Worm (Caenorhabditis elegans) whole organism, L1 larva: ENCODE results near the gene F58B4.7.

ENCODE experiments used
- alr-1 ChIP-seq: fragments of 200-800 bp; sonication (Bioruptor generic); optimal IDR thresholded peaks from 2 replicates; lab custom pipeline; 2018; ENCODE audit warnings: borderline replicate concordance, mild to moderate bottlenecking, missing genetic modification characterization, missing compliant biosample characterization
- ama-1 ChIP-seq: fragments of 150-350 bp; optimal IDR thresholded peaks from 2 replicates; lab custom pipeline; 2014
- blmp-1 ChIP-seq: fragments of 150-350 bp; optimal IDR thresholded peaks from 2 replicates; lab custom pipeline; 2014; ENCODE audit warnings: missing biosample characterization, missing genetic modification characterization
- ceh-63 ChIP-seq: fragments of 200-800 bp; sonication (Bioruptor generic); optimal IDR thresholded peaks from 2 replicates; lab custom pipeline; 2018; ENCODE audit warnings: mild to moderate bottlenecking, missing genetic modification characterization, missing compliant biosample characterization
- ceh-8 ChIP-seq: fragments of 200-800 bp; sonication (Bioruptor generic); optimal IDR thresholded peaks from 2 replicates; lab custom pipeline; 2018; ENCODE audit warnings: mild to moderate bottlenecking, missing genetic modification characterization, moderate library complexity, missing compliant biosample characterization
- ceh-82 ChIP-seq, 3 experiments: fragments of 150-350 bp in 1 of 3; sonication (generic microtip) in 2 of 3; optimal IDR thresholded peaks; 2 replicates each; lab custom pipeline; 2014 to 2017; ENCODE audit warnings: missing biosample characterization in 3 of 3, missing genetic modification characterization in 3 of 3
- ceh-88 ChIP-seq: fragments of 200-800 bp; sonication (Bioruptor generic); IDR thresholded peaks from 2 replicates; pipeline ENCODE4 v1.3.6; 2022; ENCODE audit warnings: missing genetic modification characterization, missing compliant biosample characterization
- dpl-1 ChIP-seq, 3 experiments: fragments of 150-350 bp in 2 of 3; sonication (generic microtip) in 1 of 3; optimal IDR thresholded peaks; 2 replicates each; lab custom pipeline; 2014 to 2017; ENCODE audit warnings: missing biosample characterization in 3 of 3, missing genetic modification characterization in 3 of 3, missing genetic modification reagents in 3 of 3
- dsc-1 ChIP-seq: sonication (generic microtip); optimal IDR thresholded peaks from 2 replicates; lab custom pipeline; 2016; ENCODE audit warnings: mild to moderate bottlenecking, missing genetic modification characterization, missing compliant biosample characterization
- efl-1 ChIP-seq, 4 experiments: fragments of 150-350 bp; optimal IDR thresholded peaks in 3 of 4; peaks in 1 of 4; 1 replicate in 1 of 4; 2 replicates in 3 of 4; lab custom pipeline; 2014; ENCODE audit warnings: missing biosample characterization in 2 of 4, missing genetic modification characterization in 2 of 4, missing genetic modification reagents in 2 of 4
- elt-2 ChIP-seq: sonication (generic microtip); optimal IDR thresholded peaks from 2 replicates; lab custom pipeline; 2016; ENCODE audit warnings: missing genetic modification characterization, mild to moderate bottlenecking, inconsistent platforms, missing compliant biosample characterization, missing genetic modification reagents
- elt-3 ChIP-seq, 6 experiments: fragments of 150-350 bp in 1 of 6; sonication (generic microtip); optimal IDR thresholded peaks; 2 replicates each; lab custom pipeline; 2017 to 2018; ENCODE audit warnings: missing biosample characterization in 6 of 6, missing genetic modification characterization in 6 of 6, inconsistent platforms in 1 of 6
- fkh-10 ChIP-seq: sonication (generic microtip); optimal IDR thresholded peaks from 2 replicates; lab custom pipeline; 2017; ENCODE audit warnings: missing biosample characterization, missing genetic modification reagents, missing genetic modification characterization
- fos-1 ChIP-seq: fragments of 150-350 bp; optimal IDR thresholded peaks from 2 replicates; lab custom pipeline; 2014; ENCODE audit warnings: missing biosample characterization, missing genetic modification characterization
- hlh-17 ChIP-seq: fragments of 200-800 bp; sonication (Bioruptor generic); optimal IDR thresholded peaks from 2 replicates; lab custom pipeline; 2018; ENCODE audit warnings: missing genetic modification characterization, mild to moderate bottlenecking, missing compliant biosample characterization, moderate library complexity, borderline replicate concordance
- hlh-4 ChIP-seq: sonication (generic microtip); optimal IDR thresholded peaks from 2 replicates; lab custom pipeline; 2016; ENCODE audit warnings: mild to moderate bottlenecking, missing genetic modification characterization, missing compliant biosample characterization
- hpl-2 ChIP-seq: fragments of 150-350 bp; optimal IDR thresholded peaks from 2 replicates; lab custom pipeline; 2014; ENCODE audit warnings: missing biosample characterization, missing genetic modification reagents, missing genetic modification characterization
- irx-1 ChIP-seq: sonication (generic microtip); optimal IDR thresholded peaks from 2 replicates; lab custom pipeline; 2016; ENCODE audit warnings: missing genetic modification characterization, missing compliant biosample characterization
- isw-1 ChIP-seq: fragments of 200-800 bp; sonication (Bioruptor generic); IDR thresholded peaks from 2 replicates; pipeline ENCODE4 v1.3.6; 2022; ENCODE audit warnings: missing genetic modification characterization, missing compliant biosample characterization
- jun-1 ChIP-seq: fragments of 150-350 bp; optimal IDR thresholded peaks from 2 replicates; lab custom pipeline; 2014; ENCODE audit warnings: missing biosample characterization, missing genetic modification reagents, missing genetic modification characterization
- lin-13 ChIP-seq: fragments of 150-350 bp; optimal IDR thresholded peaks from 2 replicates; lab custom pipeline; 2014; ENCODE audit warnings: missing biosample characterization, missing genetic modification reagents, missing genetic modification characterization
- lin-14 ChIP-seq: fragments of 200-800 bp; sonication (Bioruptor generic); optimal IDR thresholded peaks from 2 replicates; lab custom pipeline; 2018; ENCODE audit warnings: mild to moderate bottlenecking, missing genetic modification characterization, moderate library complexity, missing compliant biosample characterization
- lin-15B ChIP-seq: fragments of 150-350 bp; sonication (generic microtip); optimal IDR thresholded peaks from 3 replicates; lab custom pipeline; 2014; ENCODE audit warnings: missing biosample characterization, missing genetic modification characterization
- lin-35 ChIP-seq, 2 experiments: fragments of 150-350 bp; optimal IDR thresholded peaks; 2 replicates each; lab custom pipeline; 2014; ENCODE audit warnings: missing biosample characterization in 2 of 2, missing genetic modification characterization in 2 of 2, missing genetic modification reagents in 2 of 2
- lin-39 ChIP-seq: fragments of 150-350 bp; optimal IDR thresholded peaks from 2 replicates; lab custom pipeline; 2014; ENCODE audit warnings: missing biosample characterization, missing genetic modification reagents, missing genetic modification characterization
- lir-3 ChIP-seq: sonication (generic microtip); optimal IDR thresholded peaks from 2 replicates; lab custom pipeline; 2016; ENCODE audit warnings: mild to moderate bottlenecking, missing genetic modification characterization, moderate library complexity, missing compliant biosample characterization; ENCODE audit not compliant: poor library complexity
- mab-9 ChIP-seq: fragments of 200-800 bp; sonication (Bioruptor generic); IDR thresholded peaks from 2 replicates; pipeline ENCODE4 v1.3.6; 2022; ENCODE audit warnings: missing genetic modification reagents, missing genetic modification characterization, missing compliant biosample characterization
- mdl-1 ChIP-seq, 2 experiments: fragments of 150-350 bp; optimal IDR thresholded peaks; 2 replicates each; lab custom pipeline; 2014 to 2017; ENCODE audit warnings: missing biosample characterization in 2 of 2, missing genetic modification characterization in 2 of 2, inconsistent platforms in 1 of 2
- mef-2 ChIP-seq: fragments of 150-350 bp; optimal IDR thresholded peaks from 2 replicates; lab custom pipeline; 2014; ENCODE audit warnings: missing biosample characterization, missing genetic modification characterization
- mep-1 ChIP-seq: fragments of 150-350 bp; optimal IDR thresholded peaks from 2 replicates; lab custom pipeline; 2014; ENCODE audit warnings: missing biosample characterization, missing genetic modification characterization
- nhr-11 ChIP-seq: fragments of 150-350 bp; optimal IDR thresholded peaks from 2 replicates; lab custom pipeline; 2014; ENCODE audit warnings: missing biosample characterization, missing genetic modification characterization
- nhr-19 ChIP-seq: fragments of 200-800 bp; sonication (Bioruptor generic); conservative IDR thresholded peaks from 2 replicates; pipeline ENCODE4 v1.3.6; 2022; ENCODE audit warnings: missing genetic modification characterization, missing compliant biosample characterization
- nhr-20 ChIP-seq: sonication (generic microtip); optimal IDR thresholded peaks from 2 replicates; lab custom pipeline; 2016; ENCODE audit warnings: mild to moderate bottlenecking, missing genetic modification characterization, missing compliant biosample characterization
- nhr-47 ChIP-seq: sonication (generic microtip); optimal IDR thresholded peaks from 2 replicates; lab custom pipeline; 2016; ENCODE audit warnings: mild to moderate bottlenecking, missing genetic modification characterization, moderate library complexity, missing compliant biosample characterization
- nhr-71 ChIP-seq: sonication (generic microtip); optimal IDR thresholded peaks from 2 replicates; lab custom pipeline; 2016; ENCODE audit warnings: mild to moderate bottlenecking, missing genetic modification characterization, moderate library complexity, missing compliant biosample characterization
- nhr-76 ChIP-seq: sonication (generic microtip); optimal IDR thresholded peaks from 2 replicates; lab custom pipeline; 2017; ENCODE audit warnings: missing biosample characterization, missing genetic modification characterization
- nhr-77 ChIP-seq: fragments of 150-350 bp; optimal IDR thresholded peaks from 2 replicates; lab custom pipeline; 2014; ENCODE audit warnings: missing biosample characterization, missing genetic modification characterization
- nhr-85 ChIP-seq: sonication (generic microtip); peaks from one replicate; lab custom pipeline; 2016; ENCODE audit warnings: missing genetic modification characterization, inconsistent platforms, missing compliant biosample characterization
- nhr-90 ChIP-seq: sonication (generic microtip); optimal IDR thresholded peaks from 2 replicates; lab custom pipeline; 2016; ENCODE audit warnings: mild to moderate bottlenecking, missing genetic modification characterization, missing compliant biosample characterization; ENCODE audit not compliant: poor library complexity
- pqm-1 ChIP-seq: sonication (generic microtip); optimal IDR thresholded peaks from 3 replicates; lab custom pipeline; 2017; ENCODE audit warnings: missing biosample characterization, missing genetic modification characterization
- skn-1 ChIP-seq: fragments of 150-350 bp; optimal IDR thresholded peaks from 2 replicates; lab custom pipeline; 2014; ENCODE audit warnings: missing biosample characterization, missing genetic modification characterization
- sup-37 ChIP-seq: fragments of 200-800 bp; sonication (Bioruptor generic); optimal IDR thresholded peaks from 2 replicates; lab custom pipeline; 2018; ENCODE audit warnings: mild to moderate bottlenecking, missing genetic modification characterization, missing compliant biosample characterization
- swsn-7 ChIP-seq: sonication (generic microtip); optimal IDR thresholded peaks from 2 replicates; lab custom pipeline; 2016; ENCODE audit warnings: missing genetic modification characterization, missing compliant biosample characterization
- tlp-1 ChIP-seq: fragments of 150-350 bp; optimal IDR thresholded peaks from 2 replicates; lab custom pipeline; 2014; ENCODE audit warnings: missing biosample characterization, missing genetic modification characterization
- unc-130 ChIP-seq: fragments of 150-350 bp; optimal IDR thresholded peaks from 2 replicates; lab custom pipeline; 2017; ENCODE audit warnings: missing biosample characterization, missing genetic modification characterization, inconsistent platforms
- unc-86 ChIP-seq: sonication (generic microtip); optimal IDR thresholded peaks from 2 replicates; lab custom pipeline; 2016; ENCODE audit warnings: missing genetic modification characterization, missing compliant biosample characterization
- unc-98 ChIP-seq: fragments of 200-800 bp; sonication (Bioruptor generic); IDR thresholded peaks from 2 replicates; pipeline ENCODE4 v1.3.6; 2022; ENCODE audit warnings: missing genetic modification characterization, missing compliant biosample characterization
- vab-15 ChIP-seq: sonication (generic microtip); optimal IDR thresholded peaks from 2 replicates; lab custom pipeline; 2017; ENCODE audit warnings: missing genotype, mild to moderate bottlenecking, missing genetic modification characterization, missing compliant biosample characterization
- zag-1 ChIP-seq: fragments of 150-350 bp; optimal IDR thresholded peaks from 2 replicates; lab custom pipeline; 2014; ENCODE audit warnings: missing biosample characterization, missing genetic modification characterization
- zip-4 ChIP-seq: fragments of 200-800 bp; sonication (Bioruptor generic); optimal IDR thresholded peaks from 2 replicates; lab custom pipeline; 2018; ENCODE audit warnings: mild to moderate bottlenecking, missing genetic modification characterization, moderate library complexity, missing compliant biosample characterization
- ztf-4 ChIP-seq: fragments of 150-350 bp; optimal IDR thresholded peaks from 2 replicates; lab custom pipeline; 2014; ENCODE audit warnings: missing biosample characterization, missing genetic modification characterization

Gene F58B4.7

DNA sequence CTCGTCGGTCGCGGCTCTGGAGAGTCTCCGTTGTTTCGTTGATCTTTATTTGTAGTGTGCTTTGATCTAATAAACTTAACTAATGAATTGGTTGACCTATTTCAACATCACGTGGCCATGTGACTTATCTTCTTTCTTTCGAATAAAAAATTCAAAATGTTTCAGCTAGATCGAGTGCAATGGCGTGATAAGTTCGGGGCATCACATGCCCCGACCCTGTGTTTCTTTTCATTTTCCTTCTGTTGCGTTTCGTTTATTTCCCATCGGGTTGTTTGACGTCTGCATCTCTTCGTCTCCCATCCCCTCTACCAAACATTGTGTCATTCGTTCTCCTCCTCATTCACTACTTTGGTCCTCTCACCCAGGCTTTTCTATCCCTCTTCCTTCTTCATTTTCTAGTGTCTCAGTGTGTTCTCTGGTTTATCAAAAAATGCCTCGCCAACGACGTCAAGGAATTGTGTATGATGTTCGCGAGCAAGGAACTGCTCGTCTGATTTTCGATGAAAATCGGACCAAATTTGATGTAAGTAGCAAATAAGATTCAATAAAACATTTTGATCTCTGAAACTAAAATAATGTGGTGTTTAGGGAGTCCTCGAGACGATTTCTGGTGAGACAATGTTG lies 28.6 kb upstream of the F58B4.7 start, which contains the start of gene F17C11.4 (continued):
- TF ChIP-seq lin-35 (GFP tag; optimal IDR thresholded peaks at IDR 0.05; lab: Kevin White, UChicago) (peak; percentile 69 to 78), unc-130 (tag; lab: Kevin White, UChicago) (peak; percentile 98), pqm-1 (no peak), mdl-1 (tag; optimal IDR thresholded peaks at IDR 0.05; lab: Kevin White, UChicago) (peak in 1 of 2 experiments; percentile 97), unc-86 (tag; lab: Kevin White, UChicago) (peak; percentile 56), nhr-85 (tag; lab: Kevin White, UChicago) (peak; percentile 98), lin-13 (GFP tag; lab: Kevin White, UChicago) (peak; percentile 78), irx-1 (tag; lab: Kevin White, UChicago) (peak; percentile 72), ama-1 (peak; percentile 52), ztf-4 (tag; lab: Kevin White, UChicago) (peak; percentile 84), ceh-82 (tag; optimal IDR thresholded peaks at IDR 0.05; lab: Kevin White, UChicago) (peak; percentile 27 to 66 (median 35)), nhr-71 (tag; lab: Kevin White, UChicago) (peak; percentile 99), ceh-8 (peak; percentile 59), lin-39 (tag; lab: Kevin White, UChicago) (peak; percentile 81), dpl-1 (GFP tag; optimal IDR thresholded peaks at IDR 0.05; lab: Kevin White, UChicago) (peak; percentile 48 to 63 (median 55)), swsn-7 (tag; lab: Kevin White, UChicago) (peak; percentile 77), mep-1 (tag; lab: Kevin White, UChicago) (peak; percentile 75), nhr-19 (peak; percentile 96), fos-1 (tag; lab: Kevin White, UChicago) (peak; percentile 47), tlp-1 (no peak), sup-37 (GFP tag; lab: Kevin White, UChicago) (no peak), nhr-20 (tag; lab: Kevin White, UChicago) (peak; percentile 97), hpl-2 (GFP tag; lab: Kevin White, UChicago) (no peak), elt-3 (tag; optimal IDR thresholded peaks at IDR 0.05; lab: Kevin White, UChicago) (peak in 2 of 6 experiments; percentile 39 to 84), isw-1 (peak; percentile 12; the same call in 1 of the 2 replicates), efl-1 (optimal IDR thresholded peaks at IDR 0.05; lab: Kevin White, UChicago) (peak; percentile 43 to 51), efl-1 (GFP tag; optimal IDR thresholded peaks at IDR 0.05 in 1 of 2; lab: Kevin White, UChicago) (peak; percentile 43 to 94), skn-1 (peak; percentile 35), mab-9 (peak; percentile 54; the same call in 1 of the 2 replicates), nhr-11 (tag; lab: Kevin White, UChicago) (peak; percentile 42), lin-15B (tag; lab: Kevin White, UChicago) (no peak), zip-4 (GFP tag; lab: Kevin White, UChicago) (peak; percentile 21), lin-14 (GFP tag; lab: Kevin White, UChicago) (peak; percentile 96), elt-2 (tag; lab: Kevin White, UChicago) (peak; percentile 75), jun-1 (tag; lab: Kevin White, UChicago) (peak; percentile 64), vab-15 (tag; lab: Kevin White, UChicago) (peak; percentile 98), nhr-47 (tag; lab: Kevin White, UChicago) (peak; percentile 83), alr-1 (no peak), mef-2 (tag; lab: Kevin White, UChicago) (peak; percentile 62), ceh-88 (0 out of 2 replicates have a peak, but pooled peaks have one; percentile 17), hlh-17 (GFP tag; lab: Kevin White, UChicago) (no peak), dsc-1 (tag; lab: Kevin White, UChicago) (peak; percentile 67), ceh-63 (GFP tag; lab: Kevin White, UChicago) (no peak), nhr-76 (tag; lab: Kevin White, UChicago) (no peak), hlh-4 (tag; lab: Kevin White, UChicago) (no peak), nhr-90 (peak; percentile 83), fkh-10 (GFP tag; lab: Kevin White, UChicago) (peak; percentile 35), unc-98 (GFP tag; lab: Robert Waterston, UW) (peak; percentile 57; the same call in 1 of the 2 replicates), blmp-1 (peak; percentile 93), lir-3 (peak; percentile 78), nhr-77 (tag; lab: Kevin White, UChicago) (peak; percentile 2), zag-1 (tag; lab: Kevin White, UChicago) (no peak)
